Fruit fly (Drosophila melanogaster) S2 (cell line): ENCODE data around the gene Asator.

Experiments
- CG8478 ChIP-seq: fragments of >200 bp; optimal IDR thresholded peaks from 2 replicates; lab custom pipeline; 2018
- CTCF ChIP-seq, 2 experiments: fragments of >200 bp; optimal IDR thresholded peaks; 2 replicates each; lab custom pipeline; 2018

Asator gene

DNA sequence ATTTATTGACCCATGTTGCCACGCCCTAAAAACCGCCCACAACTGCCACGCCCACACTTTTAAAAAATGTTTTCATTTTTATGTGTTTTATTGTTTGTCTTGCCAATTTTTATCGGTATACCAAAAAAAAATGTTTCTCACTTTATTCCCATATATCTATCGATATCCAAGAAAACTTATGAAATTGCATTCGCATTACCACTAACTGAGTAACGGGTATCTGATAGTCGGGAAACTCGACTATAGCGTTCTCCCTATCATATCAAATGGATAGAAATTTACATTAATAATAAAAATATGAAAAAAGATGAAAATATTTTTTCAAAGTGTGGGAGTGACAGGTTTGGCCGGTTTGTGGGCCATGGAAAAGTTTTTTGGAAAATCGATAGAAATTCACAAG lies 39.8 kb downstream of the Asator start:
- TF ChIP-seq CTCF (optimal IDR thresholded peaks at IDR 0.05; lab: Kevin White, UChicago) (no peak), CG8478 (lab: Kevin White, UChicago) (no peak)

DNA sequence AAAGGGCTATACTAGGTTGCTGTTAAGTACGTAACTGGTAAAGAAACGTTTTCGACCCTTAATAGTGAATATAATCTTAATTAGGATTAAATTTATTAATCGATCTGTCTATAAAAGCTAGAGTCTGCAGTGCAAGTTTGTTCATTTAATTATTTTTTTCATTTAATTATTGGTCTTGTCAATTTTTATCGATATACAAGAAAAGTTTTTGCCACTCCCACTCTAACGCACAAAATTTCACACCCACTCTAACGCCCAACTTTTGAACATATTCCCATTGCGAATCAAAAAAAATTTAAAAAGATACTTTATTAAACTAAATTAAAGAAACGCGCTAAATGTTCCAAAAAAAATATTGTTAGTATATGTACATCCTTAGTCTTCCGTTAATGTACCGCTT lies 40.7 kb downstream of the Asator start:
- TF ChIP-seq CG8478 (lab: Kevin White, UChicago) (no peak), CTCF (optimal IDR thresholded peaks at IDR 0.05; lab: Kevin White, UChicago) (no peak)

DNA sequence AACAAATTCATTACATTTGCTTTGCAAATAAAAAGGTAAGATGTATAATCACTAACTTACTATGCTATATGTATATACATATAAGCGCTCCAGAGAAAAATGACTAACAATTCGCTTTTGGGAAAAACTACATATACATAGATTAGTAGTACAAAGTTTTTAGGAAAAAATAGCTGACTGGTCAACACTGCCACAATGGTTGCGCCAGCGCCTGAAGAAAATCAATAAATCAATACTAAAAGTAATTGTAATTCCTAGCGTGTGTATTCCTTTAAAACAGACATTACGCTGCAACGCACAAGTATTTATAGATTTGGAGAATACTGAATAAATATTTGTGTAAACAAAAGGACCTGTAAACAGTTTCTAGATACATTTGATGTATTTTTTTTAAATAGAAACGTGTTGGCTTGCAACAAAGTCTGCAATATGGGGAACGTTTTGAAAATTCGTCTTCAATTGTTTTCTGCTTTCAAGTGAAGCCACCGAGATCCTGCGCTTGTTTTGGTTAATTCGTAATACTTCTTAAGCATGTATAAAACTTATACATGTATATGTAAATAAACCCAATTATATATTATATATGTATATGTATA lies 42.8 kb downstream of the Asator start:
- TF ChIP-seq CG8478 (lab: Kevin White, UChicago) (no peak), CTCF (optimal IDR thresholded peaks at IDR 0.05; lab: Kevin White, UChicago) (no peak)

DNA sequence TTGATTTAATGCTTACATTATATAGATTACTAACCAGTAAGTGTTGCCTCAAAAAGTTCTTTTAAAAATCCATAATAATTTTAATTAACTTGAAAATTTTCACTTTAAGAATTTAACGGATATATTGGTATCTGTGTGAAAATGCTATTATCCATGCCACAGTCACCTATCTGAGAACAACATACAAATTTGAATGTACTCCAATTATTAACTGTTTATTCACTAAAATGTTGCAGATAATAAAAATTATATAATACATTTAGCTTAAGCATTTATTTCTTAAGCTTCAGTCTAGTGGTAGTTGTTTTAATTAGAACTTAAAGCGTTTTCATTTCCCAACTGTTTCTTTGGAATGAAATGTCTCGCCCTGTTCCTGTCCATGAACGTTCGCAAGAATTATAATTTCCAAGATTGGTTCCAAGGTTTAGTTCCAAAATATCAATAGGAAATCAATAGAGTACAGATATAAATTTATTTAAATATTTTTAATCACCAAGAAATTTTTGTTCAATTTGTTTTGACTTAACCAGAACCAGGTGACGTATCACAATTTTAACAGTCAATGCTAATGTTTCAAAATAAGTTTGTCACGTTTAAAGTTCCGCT lies 43.6 kb downstream of the Asator start, which contains the start of gene CaMKI:
TSS of gene CaMKI (plus strand) at position 392 of the 606 bp plus-strand sequence.
- TF ChIP-seq CTCF (optimal IDR thresholded peaks at IDR 0.05; lab: Kevin White, UChicago) (no peak), CG8478 (lab: Kevin White, UChicago) (no peak)

DNA sequence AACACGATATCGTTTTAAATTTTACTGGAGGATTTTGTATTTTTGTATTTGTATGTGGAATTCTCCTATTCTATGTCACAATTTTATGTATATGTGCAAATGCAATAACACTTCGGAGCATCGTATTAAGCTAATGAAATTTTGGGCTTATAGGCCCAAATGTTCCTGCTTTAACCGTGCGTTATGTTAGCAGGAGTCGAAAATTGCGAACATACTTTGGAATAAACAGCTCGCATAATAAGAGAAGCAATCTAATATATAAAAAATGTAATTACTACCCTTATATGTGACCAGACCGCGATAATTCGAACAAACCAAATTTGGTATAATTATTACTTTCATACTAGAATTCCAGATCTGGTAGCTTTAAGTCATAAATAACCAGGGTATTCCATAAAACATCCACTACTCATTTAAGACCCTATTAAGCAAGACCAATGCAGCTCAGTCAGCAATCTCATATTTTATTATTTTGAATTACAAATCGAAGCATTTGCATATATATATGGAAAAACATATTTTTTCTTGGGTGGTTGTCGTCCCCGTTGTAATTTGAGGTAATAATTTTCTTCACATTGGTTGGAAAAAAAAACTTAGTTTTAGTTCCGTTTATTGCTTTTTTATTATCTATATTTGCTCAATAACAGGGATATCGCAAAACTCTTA lies 45.1 kb downstream of the Asator start, which contains the start of gene lgs:
TSS of gene lgs (minus strand) at position 320 of the 666 bp plus-strand sequence.
- no peak for TF ChIP-seq CG8478 (lab: Kevin White, UChicago)
- TF ChIP-seq CTCF (optimal IDR thresholded peaks at IDR 0.05; lab: Kevin White, UChicago): no peak

DNA sequence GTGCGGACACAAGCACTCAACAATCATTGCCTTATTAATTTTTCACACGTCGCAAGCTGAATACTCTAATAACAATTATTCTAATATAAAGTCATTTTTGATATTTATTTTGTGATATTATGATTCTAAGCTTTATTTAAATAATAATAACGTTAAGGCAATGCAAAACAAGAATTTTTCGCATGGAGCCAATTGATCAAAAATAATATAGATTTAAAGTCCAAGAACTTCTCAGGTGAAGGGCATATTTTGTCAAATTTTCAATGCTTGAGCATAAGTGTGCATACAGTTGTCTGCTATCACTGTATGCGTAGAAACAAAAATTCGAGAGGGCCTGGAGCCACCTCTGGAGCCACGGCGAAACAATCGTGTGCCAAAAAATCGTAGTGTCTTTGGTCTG lies 54.4 kb downstream of the Asator start:
- no peak for TF ChIP-seq CTCF (optimal IDR thresholded peaks at IDR 0.05; lab: Kevin White, UChicago)
- TF ChIP-seq CG8478 (lab: Kevin White, UChicago): no peak

DNA sequence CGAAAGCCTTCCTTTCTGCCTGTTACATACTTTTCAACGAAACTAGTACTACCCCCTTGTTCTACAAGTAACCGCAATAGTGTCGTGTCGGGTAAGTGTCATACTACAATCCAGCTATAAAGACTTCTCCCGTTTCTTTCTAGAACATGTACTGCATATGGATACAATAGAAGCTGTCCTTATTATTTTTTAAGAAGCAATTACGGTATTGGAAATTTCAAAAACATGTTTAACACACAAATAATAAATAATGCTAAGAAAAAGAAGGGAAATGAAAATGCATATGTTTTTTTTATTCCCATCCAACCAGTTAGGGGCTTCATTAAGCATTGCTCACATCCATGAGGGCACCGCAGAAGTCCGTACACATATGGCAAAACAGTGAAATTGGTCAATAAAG lies 59.3 kb downstream of the Asator start:
- TF ChIP-seq CTCF (optimal IDR thresholded peaks at IDR 0.05; lab: Kevin White, UChicago) (no peak), CG8478 (lab: Kevin White, UChicago) (no peak)

DNA sequence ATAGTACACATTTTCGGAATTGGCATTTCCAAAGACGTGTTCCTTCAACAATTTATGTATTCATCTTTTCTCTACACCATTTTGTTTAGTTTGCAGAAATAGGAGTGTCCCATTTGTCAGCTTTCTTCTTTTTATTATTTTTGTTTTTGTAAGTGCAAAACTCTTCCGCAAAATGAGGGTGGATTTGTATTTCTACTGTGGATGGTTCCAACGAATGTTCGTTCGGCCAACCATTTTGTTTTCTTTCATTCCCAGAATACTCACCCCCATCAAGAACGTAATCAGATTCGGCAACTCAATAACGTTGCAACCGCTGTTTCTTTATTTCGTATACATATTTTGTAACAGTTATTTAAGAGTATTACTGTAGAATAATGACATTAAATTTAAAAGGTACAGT lies 60.5 kb downstream of the Asator start:
- TF ChIP-seq CG8478 (lab: Kevin White, UChicago) (no peak), CTCF (optimal IDR thresholded peaks at IDR 0.05; lab: Kevin White, UChicago) (no peak)

DNA sequence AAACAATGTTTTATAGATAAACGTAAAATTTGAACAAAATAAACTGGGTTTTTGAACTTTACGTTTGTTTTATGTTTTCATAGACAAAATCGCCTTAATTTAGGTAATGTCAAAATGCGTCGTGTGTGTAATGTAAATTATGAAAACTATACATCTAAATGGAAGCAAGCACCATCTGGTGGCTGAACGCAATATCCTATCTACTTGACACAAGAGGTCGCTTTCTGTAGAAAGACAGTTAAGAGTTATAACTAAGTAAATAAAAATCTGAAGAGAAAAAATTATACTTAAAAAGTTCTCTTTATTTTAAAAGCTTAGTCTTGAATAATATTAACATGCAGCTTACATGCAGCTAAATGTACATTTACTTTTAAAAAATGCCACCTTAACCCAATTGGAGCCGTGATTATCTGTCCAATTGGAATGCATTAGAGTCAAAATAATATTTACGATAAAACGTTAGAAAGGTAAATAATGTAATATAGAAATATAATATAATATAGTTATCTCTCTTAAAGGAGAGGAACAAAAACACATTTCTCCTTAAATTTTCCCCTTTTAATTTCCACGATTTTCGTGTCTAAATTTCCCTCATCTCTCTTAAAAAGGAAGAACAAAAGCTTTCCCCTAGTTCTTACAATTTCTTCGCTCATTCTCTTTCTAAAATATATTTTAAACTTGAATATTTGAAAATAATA lies 64.0 kb downstream of the Asator start:
- TF ChIP-seq CTCF (optimal IDR thresholded peaks at IDR 0.05; lab: Kevin White, UChicago): peak; percentile 92 to 98
- TF ChIP-seq CG8478 (lab: Kevin White, UChicago): no peak

DNA sequence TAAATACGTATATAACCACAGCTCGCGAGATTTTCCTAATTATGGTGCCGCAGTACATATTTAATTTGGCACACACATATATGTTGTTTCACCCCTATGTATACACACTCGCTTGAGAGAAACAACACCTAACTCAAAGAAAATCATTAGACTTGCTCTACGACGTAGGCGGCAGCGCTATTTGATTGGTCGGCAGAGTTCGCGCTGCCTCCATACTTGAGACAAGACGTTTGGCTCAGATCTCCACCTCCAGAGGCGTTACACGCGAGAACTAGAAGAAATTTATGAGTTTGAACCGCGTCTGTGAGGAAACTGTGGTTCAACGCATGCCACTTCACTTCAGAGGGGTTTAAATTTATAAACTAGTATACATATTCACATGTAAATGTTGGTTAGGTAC lies 65.5 kb downstream of the Asator start:
- TF ChIP-seq CG8478 (lab: Kevin White, UChicago): no peak
- no peak for TF ChIP-seq CTCF (optimal IDR thresholded peaks at IDR 0.05; lab: Kevin White, UChicago)

DNA sequence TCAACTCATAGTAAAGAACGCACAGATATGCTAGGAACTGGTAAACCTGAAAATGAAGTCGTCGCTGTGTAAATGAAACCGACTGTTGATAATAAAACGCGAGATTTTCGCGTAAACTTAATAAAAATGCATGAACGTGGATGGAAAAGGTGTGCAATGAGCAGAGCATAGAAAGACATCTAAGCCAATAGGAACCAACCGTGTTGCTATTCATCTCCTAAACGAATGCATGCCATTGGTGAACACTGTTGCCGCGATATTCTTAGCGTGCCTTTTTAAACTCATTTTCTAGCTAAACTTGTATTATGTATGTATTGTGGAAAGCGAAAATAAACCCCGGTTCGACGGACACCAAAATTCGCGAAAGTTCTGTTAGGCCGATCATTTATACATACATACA lies 67.0 kb downstream of the Asator start:
- TF ChIP-seq CTCF (optimal IDR thresholded peaks at IDR 0.05; lab: Kevin White, UChicago) (no peak), CG8478 (lab: Kevin White, UChicago) (no peak)

DNA sequence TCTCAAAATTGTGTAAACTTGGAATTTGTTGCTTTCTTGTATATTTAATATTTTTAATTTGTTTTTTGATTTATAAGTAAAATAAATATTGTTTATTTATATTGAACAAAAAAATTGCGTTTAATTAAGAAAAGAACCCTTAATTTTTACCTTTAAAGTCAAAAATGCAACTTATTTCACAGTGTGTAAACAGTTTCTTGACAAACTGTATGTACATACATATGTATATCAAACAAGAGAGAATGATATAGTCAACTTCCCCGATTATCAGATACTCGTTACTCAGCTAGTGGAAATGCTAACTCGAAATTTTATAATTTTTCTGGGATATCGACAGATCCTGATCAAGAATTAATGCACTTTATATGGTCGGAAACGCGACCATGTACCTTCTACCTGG lies 67.8 kb downstream of the Asator start:
- TF ChIP-seq CG8478 (lab: Kevin White, UChicago): no peak
- no peak for TF ChIP-seq CTCF (optimal IDR thresholded peaks at IDR 0.05; lab: Kevin White, UChicago)
